Fruit fly (Drosophila melanogaster): ENCODE results near the gene CG10589.

DNA sequence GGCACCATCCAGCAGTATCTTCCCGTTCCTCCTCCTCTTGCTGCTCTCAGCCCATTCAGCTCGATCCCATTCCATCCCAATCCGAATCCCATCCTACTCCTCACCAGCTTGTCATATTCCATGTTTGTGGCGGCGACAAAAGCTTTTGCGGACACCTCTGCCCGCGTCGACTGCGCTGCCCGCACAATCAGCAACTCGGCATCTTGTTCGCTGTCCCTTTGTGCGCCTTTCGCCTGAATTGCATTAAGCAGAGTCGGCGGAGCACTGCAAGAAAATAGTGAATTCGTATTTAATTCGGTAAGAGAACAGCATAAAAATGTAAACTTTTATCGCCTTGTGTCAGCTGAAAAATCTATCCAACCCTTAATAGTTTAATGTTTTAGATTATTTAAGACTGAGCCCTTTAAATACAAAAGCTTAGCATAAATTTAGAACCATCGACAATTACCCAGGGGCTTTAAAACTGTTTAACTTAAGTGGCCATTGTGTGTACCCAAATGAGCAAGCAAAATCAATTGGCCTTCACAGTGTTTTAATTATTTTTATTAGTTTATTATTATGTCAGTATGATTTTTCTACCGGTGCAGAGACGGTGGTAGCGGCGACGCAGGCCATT lies 23.0 kb downstream of the CG10589 start:
- TF ChIP-seq foxo (GFP tag; optimal IDR thresholded peaks at IDR 0.05) (peak in 1 of 2 experiments; percentile 79), brk (GFP tag; optimal IDR thresholded peaks at IDR 0.05) (no peak)

All from whole organism, wandering third instar larva.